Worm (Caenorhabditis elegans): ENCODE measurements around the gene F10E9.10.
A peak's percentile ranks its signal among the peaks of the same experiment; 100 is the strongest.

The F10E9.10 gene

ce11 chrIII:8358213-8358672, 38.2 kb upstream of the F10E9.10 start, which contains the start of the genes R05D3.8 and rfp-1 (continued):
- TF ChIP-seq Y79H2A.3 (GFP tag; conservative IDR thresholded peaks at IDR 0.05) (0 out of 2 replicates have a peak, but pooled peaks have one; percentile 50), F49E8.2 (tag; optimal IDR thresholded peaks at IDR 0.05; ENCODE audit: insufficient read depth) (peak; percentile 29), ceh-91 (GFP tag; IDR thresholded peaks at IDR 0.05) (peak; percentile 72), F55B11.4 (tag; optimal IDR thresholded peaks at IDR 0.05; ENCODE audit: borderline replicate concordance, insufficient read depth) (no peak), mcd-1 (GFP tag; IDR thresholded peaks at IDR 0.05) (peak; percentile 50; the same call in 1 of the 2 replicates), rcor-1 (GFP tag; IDR thresholded peaks at IDR 0.05) (peak; percentile 55), hmg-1.2 (GFP tag; IDR thresholded peaks at IDR 0.05) (peak; percentile 53; the same call in 1 of the 2 replicates), ZK185.1 (tag; optimal IDR thresholded peaks at IDR 0.05; ENCODE audit: poor library complexity, severe bottlenecking) (peak; percentile 3), attf-5 (GFP tag; optimal IDR thresholded peaks at IDR 0.05) (peak; percentile 71), dpl-1 (GFP tag; optimal IDR thresholded peaks at IDR 0.05) (peak; percentile 28), nhr-80 (tag; optimal IDR thresholded peaks at IDR 0.05) (peak; percentile 31), nhr-179 (tag; optimal IDR thresholded peaks at IDR 0.05) (no peak), madf-3 (GFP tag; IDR thresholded peaks at IDR 0.05) (0 out of 2 replicates have a peak, but pooled peaks have one; percentile 16), cebp-1 (GFP tag; IDR thresholded peaks at IDR 0.05) (no peak), cebp-1 (tag; optimal IDR thresholded peaks at IDR 0.05) (peak; percentile 67), F10E7.11 (tag; optimal IDR thresholded peaks at IDR 0.05) (no peak), lin-40 (tag; optimal IDR thresholded peaks at IDR 0.05) (peak; percentile 47), tbp1 (GFP tag; optimal IDR thresholded peaks at IDR 0.05) (peak; percentile 52), attf-3 (GFP tag; conservative IDR thresholded peaks at IDR 0.05) (peak; percentile 68), nfyb-1 (GFP tag; IDR thresholded peaks at IDR 0.05) (peak; percentile 67; the same call in 1 of the 2 replicates)

- TF ChIP-seq ztf-26 (tag; optimal IDR thresholded peaks at IDR 0.05) = peak; percentile 44
- TF ChIP-seq snpc-1.3 (tag; optimal IDR thresholded peaks at IDR 0.05; ENCODE audit: insufficient read depth) = peak; percentile 12
- TF ChIP-seq snpc-4 (GFP tag; optimal IDR thresholded peaks at IDR 0.05) = no peak
- TF ChIP-seq snpc-4 (tag; optimal IDR thresholded peaks at IDR 0.05) = peak in 3 of 4 experiments; percentile 5 to 46 (median 39)
- TF ChIP-seq ekl-4 (GFP tag; IDR thresholded peaks at IDR 0.05) = peak; percentile 65; the same call in 1 of the 2 replicates
- TF ChIP-seq ceh-79 (tag; optimal IDR thresholded peaks at IDR 0.05) = no peak
- peak in 1 of 3 experiments; percentile 50 for TF ChIP-seq lin-35 (GFP tag; optimal IDR thresholded peaks at IDR 0.05)
- TF ChIP-seq madf-6 (GFP tag; IDR thresholded peaks at IDR 0.05) = peak; percentile 29
- TF ChIP-seq F33H1.4 (GFP tag; IDR thresholded peaks at IDR 0.05) = peak; percentile 22; the same call in 1 of the 2 replicates
- no peak for TF ChIP-seq F57A8.1 (GFP tag; optimal IDR thresholded peaks at IDR 0.05)
- TF ChIP-seq rec-8 (tag; optimal IDR thresholded peaks at IDR 0.05) = no peak
- no peak for TF ChIP-seq attf-6 (GFP tag; IDR thresholded peaks at IDR 0.05)
- peak; percentile 24 for TF ChIP-seq chd-7 (tag; optimal IDR thresholded peaks at IDR 0.05)
- peak; percentile 73 for TF ChIP-seq K12H6.12 (tag; optimal IDR thresholded peaks at IDR 0.05)
- peak; percentile 39 for TF ChIP-seq somi-1 (GFP tag; optimal IDR thresholded peaks at IDR 0.05)
- TF ChIP-seq ztf-18 (tag; optimal IDR thresholded peaks at IDR 0.05) = peak; percentile 20
- no peak for TF ChIP-seq pbrm-1 (GFP tag; IDR thresholded peaks at IDR 0.05)
- no peak for TF ChIP-seq cebp-2 (GFP tag; IDR thresholded peaks at IDR 0.05)
- TF ChIP-seq Y79H2A.3 (GFP tag; conservative IDR thresholded peaks at IDR 0.05) = no peak
- peak; percentile 31 for TF ChIP-seq dpl-1 (GFP tag; optimal IDR thresholded peaks at IDR 0.05)
- 0 out of 2 replicates have a peak, but pooled peaks have one; percentile 54 for TF ChIP-seq nfyb-1 (GFP tag; IDR thresholded peaks at IDR 0.05)
- TF ChIP-seq B0336.3 (GFP tag; IDR thresholded peaks at IDR 0.05) = peak; percentile 62; the same call in 1 of the 2 replicates
- TF ChIP-seq ceh-58 (GFP tag; IDR thresholded peaks at IDR 0.05) = no peak
- TF ChIP-seq repo-1 (tag; optimal IDR thresholded peaks at IDR 0.05) = peak; percentile 34
- 0 out of 2 replicates have a peak, but pooled peaks have one; percentile 16 for TF ChIP-seq egrh-3 (GFP tag; IDR thresholded peaks at IDR 0.05)
- peak; percentile 43; the same call in 1 of the 2 replicates for TF ChIP-seq zfh-2 (GFP tag; conservative IDR thresholded peaks at IDR 0.05)
- TF ChIP-seq C06A6.2 (GFP tag; conservative IDR thresholded peaks at IDR 0.05) = no peak
- peak; percentile 65 for TF ChIP-seq ceh-27 (GFP tag; optimal IDR thresholded peaks at IDR 0.05)
- peak; percentile 47; the same call in 1 of the 2 replicates for TF ChIP-seq mcd-1 (GFP tag; IDR thresholded peaks at IDR 0.05)
- peak; percentile 54 for TF ChIP-seq madf-10 (tag; optimal IDR thresholded peaks at IDR 0.05)
These were observed 36.4 kb upstream of the F10E9.10 start for ce11 chrIII:8356407-8356881.
